Worm (Caenorhabditis elegans) whole organism, L1 larva: ENCODE measurements around the gene fbxa-224.

Experiments
- aly-2 ChIP-seq: fragments of 150-350 bp; optimal IDR thresholded peaks from 2 replicates; lab custom pipeline; 2014; ENCODE audit warnings: missing biosample characterization, missing genetic modification characterization
- ceh-82 ChIP-seq, 3 experiments: fragments of 150-350 bp in 1 of 3; sonication (generic microtip) in 2 of 3; optimal IDR thresholded peaks; 2 replicates each; lab custom pipeline; 2014 to 2017; ENCODE audit warnings: missing biosample characterization in 3 of 3, missing genetic modification characterization in 3 of 3
- dpl-1 ChIP-seq, 3 experiments: fragments of 150-350 bp in 2 of 3; sonication (generic microtip) in 1 of 3; optimal IDR thresholded peaks; 2 replicates each; lab custom pipeline; 2014 to 2017; ENCODE audit warnings: missing biosample characterization in 3 of 3, missing genetic modification characterization in 3 of 3, missing genetic modification reagents in 3 of 3
- efl-1 ChIP-seq, 4 experiments: fragments of 150-350 bp; optimal IDR thresholded peaks in 3 of 4; peaks in 1 of 4; 1 replicate in 1 of 4; 2 replicates in 3 of 4; lab custom pipeline; 2014; ENCODE audit warnings: missing biosample characterization in 2 of 4, missing genetic modification characterization in 2 of 4, missing genetic modification reagents in 2 of 4
- fkh-10 ChIP-seq: sonication (generic microtip); optimal IDR thresholded peaks from 2 replicates; lab custom pipeline; 2017; ENCODE audit warnings: missing biosample characterization, missing genetic modification reagents, missing genetic modification characterization
- fos-1 ChIP-seq: fragments of 150-350 bp; optimal IDR thresholded peaks from 2 replicates; lab custom pipeline; 2014; ENCODE audit warnings: missing biosample characterization, missing genetic modification characterization
- hlh-4 ChIP-seq: sonication (generic microtip); optimal IDR thresholded peaks from 2 replicates; lab custom pipeline; 2016; ENCODE audit warnings: mild to moderate bottlenecking, missing genetic modification characterization, missing compliant biosample characterization
- nhr-28 ChIP-seq: fragments of 150-350 bp; optimal IDR thresholded peaks from 2 replicates; lab custom pipeline; 2014; ENCODE audit warnings: missing biosample characterization, missing genetic modification characterization
- nhr-85 ChIP-seq: sonication (generic microtip); peaks from one replicate; lab custom pipeline; 2016; ENCODE audit warnings: missing genetic modification characterization, inconsistent platforms, missing compliant biosample characterization
- tbx-2 ChIP-seq: sonication (generic microtip); optimal IDR thresholded peaks from 2 replicates; lab custom pipeline; 2016; ENCODE audit warnings: missing genetic modification characterization, missing compliant biosample characterization
- zag-1 ChIP-seq: fragments of 150-350 bp; optimal IDR thresholded peaks from 2 replicates; lab custom pipeline; 2014; ENCODE audit warnings: missing biosample characterization, missing genetic modification characterization

- TF ChIP-seq ceh-82 (tag; optimal IDR thresholded peaks at IDR 0.05; lab: Kevin White, UChicago) = no peak
- TF ChIP-seq aly-2 (tag; lab: Kevin White, UChicago) = no peak
- TF ChIP-seq dpl-1 (GFP tag; optimal IDR thresholded peaks at IDR 0.05; lab: Kevin White, UChicago) = no peak
- no peak for TF ChIP-seq nhr-85
- TF ChIP-seq fkh-10 = no peak
- no peak for TF ChIP-seq zag-1 (tag; lab: Kevin White, UChicago)
- TF ChIP-seq hlh-4 = no peak
- TF ChIP-seq tbx-2 (tag; lab: Kevin White, UChicago) = no peak
- no peak for TF ChIP-seq fos-1
- TF ChIP-seq nhr-28 (tag; lab: Kevin White, UChicago) = no peak
- no peak for TF ChIP-seq efl-1 (optimal IDR thresholded peaks at IDR 0.05; lab: Kevin White, UChicago)
- TF ChIP-seq efl-1 (GFP tag; optimal IDR thresholded peaks at IDR 0.05 in 1 of 2; lab: Kevin White, UChicago) = no peak
These were observed 46.9 kb upstream of the fbxa-224 start, which contains the start of gene syd-1 for ce11 chrII:7594812-7595211.
